Fruit fly (Drosophila melanogaster): Measurements from ENCODE around the gene CycC.

Gene CycC

DNA sequence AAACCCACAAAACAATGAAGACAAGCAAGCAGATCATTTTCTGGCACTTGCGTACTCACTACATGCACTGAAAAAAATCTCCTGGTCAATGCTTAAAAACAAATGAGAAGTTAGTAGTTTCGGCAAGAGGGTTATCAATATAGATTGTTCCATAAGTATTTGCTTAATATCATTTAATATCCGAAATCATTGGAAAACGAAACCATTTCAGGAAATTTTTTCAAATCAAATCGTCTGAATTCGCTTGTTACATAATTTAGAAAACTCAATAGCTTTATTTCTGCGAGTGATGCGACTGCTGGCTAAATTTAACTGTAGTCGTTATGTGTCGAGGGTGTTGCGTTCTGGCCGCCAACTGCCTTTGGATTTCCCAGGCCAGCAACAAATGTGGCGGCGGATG, 11.9 kb downstream of the CycC start:
- no peak for TF ChIP-seq Rel (GFP tag; optimal IDR thresholded peaks at IDR 0.05)
- TF ChIP-seq Rel (tag; optimal IDR thresholded peaks at IDR 0.05), result no peak
- TF ChIP-seq CG9705 (GFP tag; optimal IDR thresholded peaks at IDR 0.05), result no peak
- TF ChIP-seq N (GFP tag; optimal IDR thresholded peaks at IDR 0.05), result no peak
- TF ChIP-seq Mio (GFP tag; optimal IDR thresholded peaks at IDR 0.05), result no peak
- TF ChIP-seq lola (GFP tag; optimal IDR thresholded peaks at IDR 0.05), result no peak
- no peak for TF ChIP-seq sage (GFP tag; optimal IDR thresholded peaks at IDR 0.05)
- no peak for TF ChIP-seq fru (GFP tag; optimal IDR thresholded peaks at IDR 0.05)
- TF ChIP-seq Abd-B (GFP tag; optimal IDR thresholded peaks at IDR 0.05), result no peak
- TF ChIP-seq Jra (GFP tag; optimal IDR thresholded peaks at IDR 0.05), result no peak
- no peak for TF ChIP-seq h (GFP tag; optimal IDR thresholded peaks at IDR 0.05)
- TF ChIP-seq Sp1 (GFP tag; optimal IDR thresholded peaks at IDR 0.05), result no peak
- no peak for TF ChIP-seq OdsH (GFP tag; optimal IDR thresholded peaks at IDR 0.05)
- no peak for TF ChIP-seq Dfd (GFP tag; optimal IDR thresholded peaks at IDR 0.05)
- TF ChIP-seq br (GFP tag; optimal IDR thresholded peaks at IDR 0.05), result no peak
- TF ChIP-seq brk (GFP tag; optimal IDR thresholded peaks at IDR 0.05), result no peak
- no peak for TF ChIP-seq dl (GFP tag; optimal IDR thresholded peaks at IDR 0.05; ENCODE audit: insufficient read depth in 1 of 2, partially characterized antibody in 2 of 2)
- no peak for TF ChIP-seq psq (GFP tag; optimal IDR thresholded peaks at IDR 0.05)

DNA sequence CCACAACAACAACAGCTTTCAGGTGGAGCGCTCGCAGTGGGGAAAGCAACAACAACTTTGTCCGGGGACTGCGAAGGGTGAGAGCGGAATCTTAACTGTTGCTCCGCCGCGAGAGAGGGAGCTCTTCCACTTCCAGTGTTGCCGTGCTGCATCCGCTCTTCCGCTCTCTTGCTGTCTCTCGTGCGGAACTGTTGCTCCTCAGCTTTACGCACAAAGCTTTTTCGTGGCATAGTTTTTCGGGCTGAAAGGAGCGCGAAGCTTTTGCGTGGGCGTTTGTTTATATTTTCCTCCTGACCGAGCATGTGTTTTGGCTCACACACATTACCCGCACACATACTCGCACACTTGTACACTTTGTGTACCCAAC, 14.1 kb downstream of the CycC start:
- TF ChIP-seq dmrt93B (GFP tag; optimal IDR thresholded peaks at IDR 0.05) (no peak), Myc (optimal IDR thresholded peaks at IDR 0.05) (no peak), Hr78 (GFP tag; optimal IDR thresholded peaks at IDR 0.05) (no peak), Vsx2 (GFP tag; optimal IDR thresholded peaks at IDR 0.05; ENCODE audit: partially characterized antibody) (no peak), HLH106 (tag; optimal IDR thresholded peaks at IDR 0.05) (no peak), Hr83 (GFP tag; optimal IDR thresholded peaks at IDR 0.05; ENCODE audit: poor library complexity, severe bottlenecking) (no peak), lola (GFP tag; optimal IDR thresholded peaks at IDR 0.05) (no peak), dsf (GFP tag; optimal IDR thresholded peaks at IDR 0.05; ENCODE audit: borderline replicate concordance) (no peak), woc (GFP tag; optimal IDR thresholded peaks at IDR 0.05) (no peak)

DNA sequence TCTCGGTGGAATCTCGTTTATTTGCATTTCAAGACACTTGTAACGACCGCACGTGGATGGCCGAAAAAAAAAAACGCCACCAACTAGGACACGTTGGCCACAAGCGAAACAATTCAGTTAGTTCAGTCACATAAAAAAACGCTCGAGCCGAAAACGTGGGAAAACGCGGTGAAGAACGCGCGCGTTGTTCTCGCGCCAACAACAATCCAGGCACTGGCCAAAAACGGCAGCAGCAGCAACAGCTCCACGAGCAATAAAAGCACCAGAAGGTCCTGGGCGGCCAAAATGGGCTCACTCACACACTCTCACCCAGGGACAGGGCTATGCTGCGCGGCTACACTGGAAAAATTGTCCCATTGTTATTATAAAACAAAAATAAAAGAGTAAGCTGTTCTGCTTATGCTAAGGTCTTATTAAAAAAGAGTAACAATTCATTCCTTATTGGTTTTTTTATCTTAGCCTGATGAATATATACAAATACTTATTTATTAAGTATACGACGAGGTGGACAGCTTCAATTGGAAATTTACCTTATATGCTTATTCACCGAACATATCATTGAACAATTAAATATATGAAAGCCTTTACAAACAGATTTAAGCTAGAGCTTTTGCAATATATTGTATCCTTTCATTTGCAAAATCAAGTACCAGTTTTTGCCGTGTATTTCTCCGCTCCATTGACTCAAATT, 14.6 kb downstream of the CycC start, which contains the start of gene btsz:
Gene btsz, minus strand, starts transcription at position 215 of the 691 bp plus-strand sequence.
- TF ChIP-seq usp (GFP tag; optimal IDR thresholded peaks at IDR 0.05) (no peak), sv (GFP tag; optimal IDR thresholded peaks at IDR 0.05) (peak; percentile 27)

DNA sequence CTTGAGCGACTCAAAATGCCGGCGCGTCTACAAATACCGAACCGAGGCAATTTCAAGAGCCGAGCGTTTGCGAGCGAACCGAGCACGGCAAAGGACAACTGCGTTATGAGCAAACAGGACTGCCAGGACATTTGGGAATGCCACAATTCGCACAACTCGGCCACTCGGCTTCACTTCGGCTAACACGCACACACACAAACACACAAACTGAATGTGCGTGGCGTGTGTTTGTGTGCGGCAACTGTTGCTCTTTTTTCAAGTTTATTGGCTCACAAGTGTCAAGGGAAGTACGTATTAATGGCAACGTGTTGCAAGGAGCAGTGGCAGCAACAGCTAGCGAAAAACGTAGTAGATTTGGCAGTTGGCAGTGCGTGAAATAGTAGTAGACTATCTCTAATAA, 16.7 kb downstream of the CycC start:
- no peak for TF ChIP-seq dsf (GFP tag; optimal IDR thresholded peaks at IDR 0.05; ENCODE audit: borderline replicate concordance)
- no peak for TF ChIP-seq tai (GFP tag; optimal IDR thresholded peaks at IDR 0.05)
- TF ChIP-seq foxo (GFP tag; optimal IDR thresholded peaks at IDR 0.05), result no peak
- no peak for TF ChIP-seq CG32264 (GFP tag; optimal IDR thresholded peaks at IDR 0.05)
- no peak for TF ChIP-seq sv (GFP tag; optimal IDR thresholded peaks at IDR 0.05)
- no peak for TF ChIP-seq Jra (GFP tag; optimal IDR thresholded peaks at IDR 0.05)
- TF ChIP-seq fru (GFP tag; optimal IDR thresholded peaks at IDR 0.05), result no peak
- TF ChIP-seq h (GFP tag; optimal IDR thresholded peaks at IDR 0.05), result no peak
- no peak for TF ChIP-seq Hnf4 (GFP tag; optimal IDR thresholded peaks at IDR 0.05)
- no peak for TF ChIP-seq rgr (GFP tag; optimal IDR thresholded peaks at IDR 0.05)
- TF ChIP-seq lola (GFP tag; optimal IDR thresholded peaks at IDR 0.05), result no peak
- no peak for TF ChIP-seq HLH106 (tag; optimal IDR thresholded peaks at IDR 0.05)
- no peak for TF ChIP-seq Mio (GFP tag; optimal IDR thresholded peaks at IDR 0.05)
- no peak for TF ChIP-seq Vsx2 (GFP tag; optimal IDR thresholded peaks at IDR 0.05; ENCODE audit: partially characterized antibody)
- TF ChIP-seq brk (GFP tag; optimal IDR thresholded peaks at IDR 0.05), result no peak
- no peak for TF ChIP-seq Sp1 (GFP tag; optimal IDR thresholded peaks at IDR 0.05)
- TF ChIP-seq Hr78 (GFP tag; optimal IDR thresholded peaks at IDR 0.05), result no peak
- no peak for TF ChIP-seq GATAd (GFP tag; optimal IDR thresholded peaks at IDR 0.05)
- TF ChIP-seq pan (optimal IDR thresholded peaks at IDR 0.05), result no peak
- TF ChIP-seq dmrt93B (GFP tag; optimal IDR thresholded peaks at IDR 0.05), result no peak

Measured in whole organism, wandering third instar larva.